Worm (Caenorhabditis elegans): ENCODE data around the gene clec-225.

clec-225 gene

ce11 chrV:13165244-13165643 lies 30.6 kb upstream of the clec-225 start:
- TF ChIP-seq ctbp-1 (GFP tag; IDR thresholded peaks at IDR 0.05) (peak; percentile 28; the same call in 1 of the 2 replicates), mxl-3 (GFP tag; optimal IDR thresholded peaks at IDR 0.05) (no peak), ces-1 (GFP tag; optimal IDR thresholded peaks at IDR 0.05) (peak; percentile 20), fkh-10 (GFP tag; optimal IDR thresholded peaks at IDR 0.05) (peak; percentile 38), mdt-29 (GFP tag; IDR thresholded peaks at IDR 0.05) (no peak)

ce11 chrV:13163841-13164240 lies 29.2 kb upstream of the clec-225 start:
- no peak for TF ChIP-seq lin-29 (GFP tag; IDR thresholded peaks at IDR 0.05)
- no peak for TF ChIP-seq fos-1 (tag; optimal IDR thresholded peaks at IDR 0.05)
- TF ChIP-seq dmd-9 (GFP tag; IDR thresholded peaks at IDR 0.05): no peak
- TF ChIP-seq daf-19 (GFP tag; conservative IDR thresholded peaks at IDR 0.05): no peak
- no peak for TF ChIP-seq ctbp-1 (GFP tag; IDR thresholded peaks at IDR 0.05)
- TF ChIP-seq D1046.2 (GFP tag; IDR thresholded peaks at IDR 0.05): no peak
- TF ChIP-seq arid-1 (GFP tag; conservative IDR thresholded peaks at IDR 0.05): 0 out of 2 replicates have a peak, but pooled peaks have one; percentile 17
- no peak for TF ChIP-seq lsy-2 (tag; optimal IDR thresholded peaks at IDR 0.05)
- no peak for TF ChIP-seq jun-1 (tag; optimal IDR thresholded peaks at IDR 0.05)
- TF ChIP-seq ZK546.5 (tag; optimal IDR thresholded peaks at IDR 0.05): no peak
- no peak for TF ChIP-seq lim-7 (GFP tag; IDR thresholded peaks at IDR 0.05)
- no peak for TF ChIP-seq unc-39 (tag; optimal IDR thresholded peaks at IDR 0.05)
- peak; percentile 79 for TF ChIP-seq dve-1 (tag; optimal IDR thresholded peaks at IDR 0.05; ENCODE audit: insufficient read depth)
- TF ChIP-seq unc-62 (GFP tag; optimal IDR thresholded peaks at IDR 0.05 in 1 of 2): no peak
- no peak for TF ChIP-seq unc-62 (tag; optimal IDR thresholded peaks at IDR 0.05)
- no peak for TF ChIP-seq ceh-44 (GFP tag; IDR thresholded peaks at IDR 0.05)
- no peak for TF ChIP-seq Y75B8A.6 (GFP tag; IDR thresholded peaks at IDR 0.05)
- TF ChIP-seq lin-38 (GFP tag; IDR thresholded peaks at IDR 0.05): no peak
- peak; percentile 93 for TF ChIP-seq pqm-1 (tag; optimal IDR thresholded peaks at IDR 0.05)
- no peak for TF ChIP-seq daf-8 (GFP tag; IDR thresholded peaks at IDR 0.05)
- TF ChIP-seq F26F4.8 (GFP tag; conservative IDR thresholded peaks at IDR 0.05): no peak
- TF ChIP-seq Y5F2A.4 (GFP tag; optimal IDR thresholded peaks at IDR 0.05): no peak
- no peak for TF ChIP-seq F44E2.7 (GFP tag; IDR thresholded peaks at IDR 0.05)
- TF ChIP-seq cey-2 (tag; optimal IDR thresholded peaks at IDR 0.05; ENCODE audit: borderline replicate concordance, insufficient read depth): no peak
- TF ChIP-seq ceh-20 (GFP tag; IDR thresholded peaks at IDR 0.05): no peak
- no peak for TF ChIP-seq unc-130 (GFP tag; optimal IDR thresholded peaks at IDR 0.05)
- no peak for TF ChIP-seq spr-3 (GFP tag; optimal IDR thresholded peaks at IDR 0.05)
- peak; percentile 86 for TF ChIP-seq hlh-11 (tag; optimal IDR thresholded peaks at IDR 0.05)
- no peak for TF ChIP-seq F37D6.2 (tag; optimal IDR thresholded peaks at IDR 0.05)
- peak; percentile 76; the same call in 1 of the 2 replicates for TF ChIP-seq tra-1 (GFP tag; IDR thresholded peaks at IDR 0.05)
- no peak for TF ChIP-seq saeg-2 (GFP tag; IDR thresholded peaks at IDR 0.05)
- TF ChIP-seq egl-27 (tag; optimal IDR thresholded peaks at IDR 0.05): no peak
- TF ChIP-seq aha-1 (tag): peak; percentile 79
- peak; percentile 44; the same call in 1 of the 2 replicates for TF ChIP-seq T26A8.4 (GFP tag; IDR thresholded peaks at IDR 0.05)
- TF ChIP-seq lin-15B (tag; optimal IDR thresholded peaks at IDR 0.05): no peak
- no peak for TF ChIP-seq ceh-82 (tag; optimal IDR thresholded peaks at IDR 0.05)
- TF ChIP-seq nhr-42 (GFP tag; IDR thresholded peaks at IDR 0.05): no peak
- TF ChIP-seq nhr-28 (tag; optimal IDR thresholded peaks at IDR 0.05): peak; percentile 80
- TF ChIP-seq R02D3.7 (tag; optimal IDR thresholded peaks at IDR 0.05): no peak
- no peak for TF ChIP-seq nhr-25 (tag; optimal IDR thresholded peaks at IDR 0.05; ENCODE audit: borderline replicate concordance, insufficient read depth)
- TF ChIP-seq dmd-6 (GFP tag; IDR thresholded peaks at IDR 0.05): peak; percentile 87
- no peak for TF ChIP-seq lin-13 (GFP tag; optimal IDR thresholded peaks at IDR 0.05)
- TF ChIP-seq vab-7 (GFP tag; IDR thresholded peaks at IDR 0.05): no peak
- peak; percentile 21 for TF ChIP-seq nhr-77 (tag; optimal IDR thresholded peaks at IDR 0.05)
- no peak for TF ChIP-seq hif-1 (tag; optimal IDR thresholded peaks at IDR 0.05)
- TF ChIP-seq attf-4 (tag; optimal IDR thresholded peaks at IDR 0.05): no peak
- TF ChIP-seq nhr-237 (tag; optimal IDR thresholded peaks at IDR 0.05): no peak
